Worm (Caenorhabditis elegans) whole organism, young adult: ENCODE results near the gene C49C3.20.

ENCODE experiments used
- F23B12.7 ChIP-seq: sonication (generic microtip); optimal IDR thresholded peaks from 2 replicates; lab custom pipeline; 2017; ENCODE audit warnings: missing genetic modification characterization, mild to moderate bottlenecking, missing compliant biosample characterization, antibody characterized with exemption, moderate library complexity; ENCODE audit not compliant: insufficient read depth
- F57C9.4 ChIP-seq: sonication (generic microtip); optimal IDR thresholded peaks from 2 replicates; lab custom pipeline; 2017; ENCODE audit warnings: mild to moderate bottlenecking, missing genetic modification characterization, missing compliant biosample characterization
- K12H6.12 ChIP-seq: fragments of 200-800 bp; sonication (Bioruptor generic); optimal IDR thresholded peaks from 2 replicates; lab custom pipeline; 2018; ENCODE audit warnings: mild to moderate bottlenecking, missing genetic modification characterization, missing compliant biosample characterization
- Y95B8A.8 ChIP-seq: fragments of 200-800 bp; sonication (Bioruptor generic); IDR thresholded peaks from 2 replicates; pipeline ENCODE4 v1.3.6; 2022; ENCODE audit warnings: missing genetic modification reagents, missing genetic modification characterization, missing compliant biosample characterization
- ZK185.1 ChIP-seq: sonication (generic microtip); optimal IDR thresholded peaks from 2 replicates; lab custom pipeline; 2016; ENCODE audit warnings: mild to moderate bottlenecking, missing genetic modification characterization, missing compliant biosample characterization; ENCODE audit not compliant: poor library complexity, severe bottlenecking
- ama-1 ChIP-seq, 3 experiments: fragments of 150-350 bp in 1 of 3; sonication (generic microtip) in 2 of 3; optimal IDR thresholded peaks; 2 replicates each; lab custom pipeline; 2014 to 2018; ENCODE audit warnings: missing biosample characterization in 2 of 3, missing genetic modification characterization in 2 of 3, missing genetic modification reagents in 2 of 3
- aptf-2 ChIP-seq: fragments of 200-800 bp; sonication (Bioruptor generic); conservative IDR thresholded peaks from 2 replicates; pipeline ENCODE4 v1.3.6; 2022; ENCODE audit warnings: missing genetic modification reagents, missing genetic modification characterization, missing compliant biosample characterization
- attf-5 ChIP-seq: fragments of 200-800 bp; sonication (Bioruptor generic); optimal IDR thresholded peaks from 2 replicates; lab custom pipeline; 2018; ENCODE audit warnings: mild to moderate bottlenecking, missing genetic modification characterization, missing compliant biosample characterization
- ceh-100 ChIP-seq: fragments of 200-800 bp; sonication (Bioruptor generic); IDR thresholded peaks from 2 replicates; pipeline ENCODE4 v1.3.6; 2022; ENCODE audit warnings: missing genetic modification reagents, missing genetic modification characterization, missing compliant biosample characterization
- ceh-40 ChIP-seq: fragments of 200-800 bp; sonication (Bioruptor generic); IDR thresholded peaks from 2 replicates; pipeline ENCODE4 v1.3.6; 2022; ENCODE audit warnings: missing genetic modification characterization, missing compliant biosample characterization
- chd-7 ChIP-seq: sonication (generic microtip); optimal IDR thresholded peaks from 2 replicates; lab custom pipeline; 2016; ENCODE audit warnings: mild to moderate bottlenecking, missing genetic modification characterization, moderate library complexity, missing compliant biosample characterization
- egl-18 ChIP-seq: fragments of 200-800 bp; sonication (Bioruptor generic); IDR thresholded peaks from 2 replicates; pipeline ENCODE4 v1.3.6; 2022; ENCODE audit warnings: missing genetic modification reagents, missing genetic modification characterization, missing compliant biosample characterization
- egrh-3 ChIP-seq: fragments of 200-800 bp; sonication (Bioruptor generic); IDR thresholded peaks from 2 replicates; pipeline ENCODE4 v1.3.6; 2022; ENCODE audit warnings: missing genetic modification reagents, missing genetic modification characterization, missing compliant biosample characterization
- ets-4 ChIP-seq: fragments of 200-800 bp; sonication (Bioruptor generic); optimal IDR thresholded peaks from 2 replicates; lab custom pipeline; 2018; ENCODE audit warnings: mild to moderate bottlenecking, missing genetic modification characterization, missing compliant biosample characterization
- gei-17 ChIP-seq: fragments of 200-800 bp; sonication (Bioruptor generic); optimal IDR thresholded peaks from 2 replicates; lab custom pipeline; 2018; ENCODE audit warnings: mild to moderate bottlenecking, missing genetic modification characterization, missing compliant biosample characterization
- hlh-12 ChIP-seq: sonication (generic microtip); optimal IDR thresholded peaks from 2 replicates; lab custom pipeline; 2016; ENCODE audit warnings: missing genetic modification characterization, missing compliant biosample characterization
- hmg-1.2 ChIP-seq: fragments of 200-800 bp; sonication (Bioruptor generic); IDR thresholded peaks from 2 replicates; pipeline ENCODE4 v1.3.6; 2022; ENCODE audit warnings: missing genetic modification reagents, missing genetic modification characterization, missing compliant biosample characterization
- lin-40 ChIP-seq: sonication (generic microtip); optimal IDR thresholded peaks from 2 replicates; lab custom pipeline; 2016; ENCODE audit warnings: missing genetic modification characterization, mild to moderate bottlenecking, missing compliant biosample characterization, missing genotype, missing genetic modification reagents
- lin-54 ChIP-seq: fragments of 200-800 bp; sonication (Bioruptor generic); optimal IDR thresholded peaks from 2 replicates; lab custom pipeline; 2018; ENCODE audit warnings: mild to moderate bottlenecking, missing genetic modification characterization, missing compliant biosample characterization
- lsl-1 ChIP-seq: fragments of 200-800 bp; sonication (Bioruptor generic); optimal IDR thresholded peaks from 2 replicates; lab custom pipeline; 2018; ENCODE audit warnings: mild to moderate bottlenecking, missing genetic modification characterization, moderate library complexity, missing compliant biosample characterization
- madf-6 ChIP-seq: fragments of 200-800 bp; sonication (Bioruptor generic); IDR thresholded peaks from 2 replicates; pipeline ENCODE4 v1.3.6; 2022; ENCODE audit warnings: missing genetic modification reagents, missing genetic modification characterization, missing compliant biosample characterization
- mcd-1 ChIP-seq: fragments of 200-800 bp; sonication (Bioruptor generic); IDR thresholded peaks from 2 replicates; pipeline ENCODE4 v1.3.6; 2022; ENCODE audit warnings: missing genetic modification reagents, missing genetic modification characterization, missing compliant biosample characterization
- mel-28 ChIP-seq: sonication (generic microtip); optimal IDR thresholded peaks from 2 replicates; lab custom pipeline; 2016; ENCODE audit warnings: borderline replicate concordance, mild to moderate bottlenecking, missing genetic modification characterization, missing compliant biosample characterization
- nhr-120 ChIP-seq: fragments of 200-800 bp; sonication (Bioruptor generic); IDR thresholded peaks from 2 replicates; pipeline ENCODE4 v1.3.6; 2022; ENCODE audit warnings: missing genetic modification characterization, missing compliant biosample characterization
- pbrm-1 ChIP-seq: fragments of 200-800 bp; sonication (Bioruptor generic); IDR thresholded peaks from 2 replicates; pipeline ENCODE4 v1.3.6; 2022; ENCODE audit warnings: missing genetic modification reagents, missing genetic modification characterization, missing compliant biosample characterization
- pha-4 ChIP-seq: fragments of 150-350 bp; sonication (generic microtip); optimal IDR thresholded peaks from 2 replicates; lab custom pipeline; 2014; ENCODE audit warnings: missing biosample characterization, missing genetic modification reagents, missing genetic modification characterization
- rec-8 ChIP-seq, 2 experiments: sonication (generic microtip); optimal IDR thresholded peaks; 2 replicates each; lab custom pipeline; 2016; ENCODE audit warnings: mild to moderate bottlenecking in 2 of 2, missing genetic modification characterization in 2 of 2, missing genetic modification reagents in 2 of 2, missing genotype in 2 of 2, missing biosample characterization in 1 of 2, missing compliant biosample characterization in 1 of 2, moderate library complexity in 1 of 2
- repo-1 ChIP-seq: sonication (generic microtip); optimal IDR thresholded peaks from 2 replicates; lab custom pipeline; 2017; ENCODE audit warnings: mild to moderate bottlenecking, missing genetic modification characterization, missing compliant biosample characterization
- snpc-1.3 ChIP-seq: sonication (generic microtip); optimal IDR thresholded peaks from 2 replicates; lab custom pipeline; 2017; ENCODE audit warnings: missing genetic modification characterization, mild to moderate bottlenecking, missing compliant biosample characterization, antibody characterized with exemption, moderate library complexity, missing genotype, missing genetic modification reagents; ENCODE audit not compliant: insufficient read depth
- snpc-4 ChIP-seq, 5 experiments: fragments of 150-350 bp in 1 of 5; sonication (generic microtip) in 4 of 5; optimal IDR thresholded peaks; 2 replicates each; lab custom pipeline; 2014 to 2018; ENCODE audit warnings: missing genetic modification characterization in 5 of 5, missing biosample characterization in 3 of 5, antibody characterized with exemption in 2 of 5, mild to moderate bottlenecking in 2 of 5, missing compliant biosample characterization in 2 of 5, missing genotype in 2 of 5, moderate library complexity in 2 of 5, missing genetic modification reagents in 1 of 5
- somi-1 ChIP-seq: fragments of 200-800 bp; sonication (Bioruptor generic); optimal IDR thresholded peaks from 2 replicates; lab custom pipeline; 2018; ENCODE audit warnings: mild to moderate bottlenecking, missing genetic modification characterization, missing compliant biosample characterization
- sptf-2 ChIP-seq: fragments of 200-800 bp; sonication (Bioruptor generic); optimal IDR thresholded peaks from 2 replicates; lab custom pipeline; 2018; ENCODE audit warnings: mild to moderate bottlenecking, missing genetic modification characterization, missing compliant biosample characterization
- ztf-18 ChIP-seq: sonication (generic microtip); optimal IDR thresholded peaks from 2 replicates; lab custom pipeline; 2016; ENCODE audit warnings: missing genotype, mild to moderate bottlenecking, missing genetic modification characterization, missing compliant biosample characterization
- ztf-26 ChIP-seq: sonication (generic microtip); optimal IDR thresholded peaks from 2 replicates; lab custom pipeline; 2017; ENCODE audit warnings: missing genetic modification characterization, missing compliant biosample characterization

Gene C49C3.20

ce11 chrIV:17333542-17334281 lies 17.4 kb upstream of the C49C3.20 start, which contains the start of gene C49C3.15 (continued):
- TF ChIP-seq ama-1 (optimal IDR thresholded peaks at IDR 0.05; lab: Kevin White, UChicago) = no peak
- peak in 1 of 2 experiments; percentile 21 for TF ChIP-seq ama-1 (GFP tag; optimal IDR thresholded peaks at IDR 0.05; lab: Kevin White, UChicago)
- no peak for TF ChIP-seq mel-28 (tag; lab: Kevin White, UChicago)
- TF ChIP-seq snpc-1.3 (tag; lab: Kevin White, UChicago) = no peak
- no peak for TF ChIP-seq ceh-100 (GFP tag; lab: Robert Waterston, UW)
- no peak for TF ChIP-seq madf-6 (GFP tag; lab: Robert Waterston, UW)
- TF ChIP-seq F23B12.7 (tag; lab: Kevin White, UChicago) = peak; percentile 20
- no peak for TF ChIP-seq egl-18
- TF ChIP-seq attf-5 (GFP tag; lab: Kevin White, UChicago) = peak; percentile 71
- TF ChIP-seq F57C9.4 (tag; lab: Kevin White, UChicago) = no peak
- no peak for TF ChIP-seq lin-40 (tag; lab: Kevin White, UChicago)
- TF ChIP-seq Y95B8A.8 (GFP tag; lab: Robert Waterston, UW) = no peak
- peak; percentile 51; the same call in 1 of the 2 replicates for TF ChIP-seq hmg-1.2 (GFP tag; lab: Robert Waterston, UW)
- TF ChIP-seq hlh-12 = no peak
- no peak for TF ChIP-seq pbrm-1 (GFP tag; lab: Robert Waterston, UW)
- TF ChIP-seq pha-4 (tag; lab: Kevin White, UChicago) = no peak
- TF ChIP-seq ceh-40 = no peak
- TF ChIP-seq gei-17 = no peak
- TF ChIP-seq repo-1 (tag; lab: Kevin White, UChicago) = no peak
- no peak for TF ChIP-seq somi-1
- no peak for TF ChIP-seq sptf-2 (GFP tag; lab: Kevin White, UChicago)
- no peak for TF ChIP-seq aptf-2
- no peak for TF ChIP-seq nhr-120 (GFP tag; lab: Robert Waterston, UW)
- no peak for TF ChIP-seq lsl-1
- TF ChIP-seq ets-4 = no peak
- no peak for TF ChIP-seq K12H6.12 (tag; lab: Kevin White, UChicago)
- TF ChIP-seq snpc-4 (GFP tag; optimal IDR thresholded peaks at IDR 0.05; lab: Kevin White, UChicago) = no peak
- peak in 1 of 4 experiments; percentile 52 for TF ChIP-seq snpc-4 (tag; optimal IDR thresholded peaks at IDR 0.05; lab: Kevin White, UChicago)

ce11 chrIV:17332261-17332660 lies 16.0 kb upstream of the C49C3.20 start, which contains the start of gene C49C3.7:
TSS of gene C49C3.7 (plus strand) at chrIV:17332561.
- TF ChIP-seq ztf-26 (tag; lab: Kevin White, UChicago) = no peak
- TF ChIP-seq snpc-4 (GFP tag; optimal IDR thresholded peaks at IDR 0.05; lab: Kevin White, UChicago) = no peak
- TF ChIP-seq snpc-4 (tag; optimal IDR thresholded peaks at IDR 0.05; lab: Kevin White, UChicago) = peak in 1 of 4 experiments; percentile 50

ce11 chrIV:17331100-17331577 lies 14.8 kb upstream of the C49C3.20 start, which contains the start of gene C49C3.6:
TSS of gene C49C3.6 (plus strand) at chrIV:17331527.
- no peak for TF ChIP-seq egl-18
- peak; percentile 70 for TF ChIP-seq mcd-1 (GFP tag; lab: Robert Waterston, UW)
- no peak for TF ChIP-seq chd-7 (tag; lab: Kevin White, UChicago)
- TF ChIP-seq ets-4 = no peak
- TF ChIP-seq attf-5 (GFP tag; lab: Kevin White, UChicago) = no peak
- peak; percentile 51 for TF ChIP-seq snpc-4 (GFP tag; optimal IDR thresholded peaks at IDR 0.05; lab: Kevin White, UChicago)
- TF ChIP-seq snpc-4 (tag; optimal IDR thresholded peaks at IDR 0.05; lab: Kevin White, UChicago) = peak in 2 of 4 experiments; percentile 27 to 67
- no peak for TF ChIP-seq ztf-18 (tag; lab: Kevin White, UChicago)
- no peak for TF ChIP-seq egrh-3 (GFP tag; lab: Robert Waterston, UW)
- TF ChIP-seq lin-54 (GFP tag; lab: Kevin White, UChicago) = no peak
- no peak for TF ChIP-seq ZK185.1 (tag; lab: Kevin White, UChicago)
- TF ChIP-seq rec-8 (tag; optimal IDR thresholded peaks at IDR 0.05; lab: Kevin White, UChicago) = no peak
- peak; percentile 95 for TF ChIP-seq hmg-1.2 (GFP tag; lab: Robert Waterston, UW)
